Fruit fly (Drosophila melanogaster) whole organism, embryonic: ENCODE results near the gene CG7203.

Experiments used
- Abd-B ChIP-seq: fragments of 200-800 bp; sonication (Bioruptor generic); optimal IDR thresholded peaks from 2 replicates; lab custom pipeline; 2018; ENCODE audit warnings: missing biosample characterization, mild to moderate bottlenecking, missing genetic modification characterization, moderate library complexity
- B-H2 ChIP-seq: fragments of 200-800 bp; sonication (Bioruptor generic); optimal IDR thresholded peaks from 2 replicates; lab custom pipeline; 2018; ENCODE audit warnings: missing biosample characterization, mild to moderate bottlenecking, missing genetic modification characterization
- Bteb2 ChIP-seq: fragments of 200-800 bp; sonication (Bioruptor generic); optimal IDR thresholded peaks from 2 replicates; lab custom pipeline; 2016; ENCODE audit warnings: missing biosample characterization, missing genetic modification characterization
- CG10959 ChIP-seq: fragments of 200-800 bp; sonication (Bioruptor generic); IDR thresholded peaks from 2 replicates; pipeline ENCODE4 v1.3.6; 2022; ENCODE audit warnings: missing biosample characterization, missing genetic modification characterization
- CG1233 ChIP-seq: fragments of 200-800 bp; sonication (Bioruptor generic); optimal IDR thresholded peaks from 4 replicates; lab custom pipeline; 2018; ENCODE audit warnings: missing biosample characterization, mild to moderate bottlenecking, missing genetic modification characterization
- CG13894 ChIP-seq: fragments of 200-800 bp; sonication (Bioruptor generic); optimal IDR thresholded peaks from 3 replicates; lab custom pipeline; 2018; ENCODE audit warnings: missing biosample characterization, mild to moderate bottlenecking, missing genetic modification characterization, moderate library complexity
- CG15601 ChIP-seq: fragments of 200-800 bp; sonication (Bioruptor generic); optimal IDR thresholded peaks from 3 replicates; lab custom pipeline; 2019; ENCODE audit warnings: missing biosample characterization, mild to moderate bottlenecking, missing genetic modification characterization, moderate library complexity
- CG17568 ChIP-seq: fragments of 200-800 bp; sonication (Bioruptor generic); optimal IDR thresholded peaks from 2 replicates; lab custom pipeline; 2018; ENCODE audit warnings: missing biosample characterization, mild to moderate bottlenecking, missing genetic modification characterization, moderate library complexity
- CG17912 ChIP-seq: fragments of 200-800 bp; sonication (Bioruptor generic); optimal IDR thresholded peaks from 2 replicates; lab custom pipeline; 2018; ENCODE audit warnings: missing biosample characterization, mild to moderate bottlenecking, missing genetic modification characterization
- CG18764 ChIP-seq: fragments of 200-800 bp; sonication (Bioruptor generic); optimal IDR thresholded peaks from 3 replicates; lab custom pipeline; 2016; ENCODE audit warnings: missing biosample characterization, missing genetic modification characterization
- CG33213 ChIP-seq: fragments of 200-800 bp; sonication (Bioruptor generic); optimal IDR thresholded peaks from 3 replicates; lab custom pipeline; 2016; ENCODE audit warnings: missing biosample characterization, missing genetic modification characterization
- CG4730 ChIP-seq: fragments of 200-800 bp; sonication (Bioruptor generic); IDR thresholded peaks from 2 replicates; pipeline ENCODE4 v1.3.6; 2022; ENCODE audit warnings: missing biosample characterization, missing genetic modification characterization
- CG7357 ChIP-seq: fragments of 200-800 bp; sonication (Bioruptor generic); IDR thresholded peaks from 3 replicates; pipeline ENCODE4 v1.3.6; 2022; ENCODE audit warnings: missing biosample characterization, missing genetic modification characterization
- CG7556 ChIP-seq: fragments of 200-800 bp; sonication (Bioruptor generic); optimal IDR thresholded peaks from 2 replicates; lab custom pipeline; 2017; ENCODE audit warnings: missing biosample characterization, mild to moderate bottlenecking, missing genetic modification characterization
- CG7839 ChIP-seq: fragments of 200-800 bp; sonication (Bioruptor generic); optimal IDR thresholded peaks from 3 replicates; lab custom pipeline; 2018; ENCODE audit warnings: missing biosample characterization, mild to moderate bottlenecking, missing genetic modification characterization, moderate library complexity
- CG8944 ChIP-seq: fragments of 200-800 bp; sonication (Bioruptor generic); optimal IDR thresholded peaks from 3 replicates; lab custom pipeline; 2016; ENCODE audit warnings: missing biosample characterization, missing genetic modification characterization
- CG9727 ChIP-seq: fragments of 200-800 bp; sonication (Bioruptor generic); optimal IDR thresholded peaks from 3 replicates; lab custom pipeline; 2017; ENCODE audit warnings: missing biosample characterization, mild to moderate bottlenecking, missing genetic modification characterization
- CG9797 ChIP-seq: fragments of 200-800 bp; sonication (Bioruptor generic); optimal IDR thresholded peaks from 3 replicates; lab custom pipeline; 2018; ENCODE audit warnings: missing biosample characterization, mild to moderate bottlenecking, missing genetic modification characterization
- CkIIα-i1 ChIP-seq: fragments of 200-800 bp; sonication (Bioruptor generic); IDR thresholded peaks from 2 replicates; pipeline ENCODE4 v1.3.6; 2022; ENCODE audit warnings: missing biosample characterization, missing genetic modification characterization
- D19B ChIP-seq: fragments of 200-800 bp; sonication (Bioruptor generic); optimal IDR thresholded peaks from 2 replicates; lab custom pipeline; 2017; ENCODE audit warnings: missing biosample characterization, mild to moderate bottlenecking, missing genetic modification characterization
- Dll ChIP-seq: fragments of 200-800 bp; sonication (Bioruptor generic); IDR thresholded peaks from 4 replicates; pipeline ENCODE4 v1.3.6; 2022; ENCODE audit warnings: missing biosample characterization, missing genetic modification characterization; ENCODE audit not compliant: partially characterized antibody
- HHEX ChIP-seq: fragments of 200-800 bp; sonication (Bioruptor generic); optimal IDR thresholded peaks from 3 replicates; lab custom pipeline; 2017; ENCODE audit warnings: missing biosample characterization, mild to moderate bottlenecking, missing genetic modification characterization, missing genetic modification reagents
- HLHmδ ChIP-seq: fragments of 200-800 bp; sonication (Bioruptor generic); optimal IDR thresholded peaks from 2 replicates; lab custom pipeline; 2018; ENCODE audit warnings: missing biosample characterization, mild to moderate bottlenecking, missing genetic modification characterization, moderate library complexity
- HmgD ChIP-seq: fragments of 200-800 bp; sonication (Bioruptor generic); optimal IDR thresholded peaks from 3 replicates; lab custom pipeline; 2016; ENCODE audit warnings: missing biosample characterization, missing genetic modification characterization
- HmgZ ChIP-seq: fragments of 200-800 bp; sonication (Bioruptor generic); optimal IDR thresholded peaks from 2 replicates; lab custom pipeline; 2018; ENCODE audit warnings: missing biosample characterization, mild to moderate bottlenecking, missing genetic modification characterization
- Mes4 ChIP-seq: fragments of 200-800 bp; sonication (Bioruptor generic); optimal IDR thresholded peaks from 2 replicates; lab custom pipeline; 2016; ENCODE audit warnings: missing biosample characterization, missing genetic modification characterization
- NfI ChIP-seq: fragments of 200-800 bp; sonication (Bioruptor generic); optimal IDR thresholded peaks from 3 replicates; lab custom pipeline; 2018; ENCODE audit warnings: missing biosample characterization, mild to moderate bottlenecking, missing genetic modification characterization, moderate library complexity
- Usf ChIP-seq: fragments of 200-800 bp; sonication (Bioruptor generic); optimal IDR thresholded peaks from 2 replicates; lab custom pipeline; 2017; ENCODE audit warnings: missing genotype, missing biosample characterization, missing genetic modification characterization
- YL-1 ChIP-seq: fragments of 200-800 bp; sonication (Bioruptor generic); optimal IDR thresholded peaks from 3 replicates; lab custom pipeline; 2017; ENCODE audit warnings: missing biosample characterization, mild to moderate bottlenecking, missing genetic modification characterization
- ash1 ChIP-seq: fragments of 200-800 bp; sonication (Bioruptor generic); optimal IDR thresholded peaks from 2 replicates; lab custom pipeline; 2018; ENCODE audit warnings: missing biosample characterization, mild to moderate bottlenecking, missing genetic modification characterization
- ato ChIP-seq: fragments of 200-800 bp; sonication (Bioruptor generic); IDR thresholded peaks from 2 replicates; pipeline ENCODE4 v1.3.6; 2022; ENCODE audit warnings: missing biosample characterization, missing genetic modification characterization; ENCODE audit not compliant: partially characterized antibody
- br ChIP-seq: fragments of >200 bp; optimal IDR thresholded peaks from 2 replicates; lab custom pipeline; 2017
- cg ChIP-seq: fragments of 200-800 bp; sonication (Bioruptor generic); optimal IDR thresholded peaks from 3 replicates; lab custom pipeline; 2019; ENCODE audit warnings: missing biosample characterization, mild to moderate bottlenecking, missing genetic modification characterization, moderate library complexity
- dati ChIP-seq: fragments of 200-800 bp; sonication (Bioruptor generic); IDR thresholded peaks from 2 replicates; pipeline ENCODE4 v1.3.6; 2022; ENCODE audit warnings: missing biosample characterization, missing genetic modification characterization
- dmrt99B ChIP-seq: fragments of 200-800 bp; sonication (Bioruptor generic); optimal IDR thresholded peaks from 2 replicates; lab custom pipeline; 2018; ENCODE audit warnings: missing biosample characterization, mild to moderate bottlenecking, missing genetic modification characterization, moderate library complexity
- dpn ChIP-seq, 2 experiments: fragments of 200-800 bp; sonication (Bioruptor generic); optimal IDR thresholded peaks; 3 replicates each; lab custom pipeline; 2016; ENCODE audit warnings: missing biosample characterization in 2 of 2, missing genetic modification characterization in 2 of 2
- emc ChIP-seq: fragments of 200-800 bp; sonication (Bioruptor generic); optimal IDR thresholded peaks from 2 replicates; lab custom pipeline; 2016; ENCODE audit warnings: missing biosample characterization, missing genetic modification characterization
- grn ChIP-seq: fragments of 200-800 bp; sonication (Bioruptor generic); optimal IDR thresholded peaks from 3 replicates; lab custom pipeline; 2017; ENCODE audit warnings: missing biosample characterization, missing genetic modification characterization
- gsb-n ChIP-seq: fragments of 200-800 bp; sonication (Bioruptor generic); optimal IDR thresholded peaks from 3 replicates; lab custom pipeline; 2018; ENCODE audit warnings: missing biosample characterization, mild to moderate bottlenecking, missing genetic modification characterization
- hth ChIP-seq: fragments of >200 bp; optimal IDR thresholded peaks from 2 replicates; lab custom pipeline; 2017; ENCODE audit warnings: inconsistent platforms
- mirr ChIP-seq: fragments of 200-800 bp; sonication (Bioruptor generic); optimal IDR thresholded peaks from 3 replicates; lab custom pipeline; 2018; ENCODE audit warnings: missing biosample characterization, mild to moderate bottlenecking, missing genetic modification characterization
- p53 ChIP-seq: fragments of 200-800 bp; sonication (Bioruptor generic); optimal IDR thresholded peaks from 2 replicates; lab custom pipeline; 2016; ENCODE audit warnings: missing biosample characterization, missing genetic modification characterization
- pita ChIP-seq: fragments of 200-800 bp; sonication (Bioruptor generic); optimal IDR thresholded peaks from 2 replicates; lab custom pipeline; 2017; ENCODE audit warnings: missing biosample characterization, mild to moderate bottlenecking, missing genetic modification characterization
- repo ChIP-seq: fragments of 200-800 bp; sonication (Bioruptor generic); optimal IDR thresholded peaks from 2 replicates; lab custom pipeline; 2016; ENCODE audit warnings: missing biosample characterization, missing genetic modification characterization
- seq ChIP-seq: fragments of 200-800 bp; sonication (Bioruptor generic); IDR thresholded peaks from 2 replicates; pipeline ENCODE4 v1.3.6; 2022; ENCODE audit warnings: missing biosample characterization, missing genetic modification characterization
- slp2 ChIP-seq: fragments of 200-800 bp; sonication (Bioruptor generic); optimal IDR thresholded peaks from 2 replicates; lab custom pipeline; 2016; ENCODE audit warnings: missing biosample characterization, missing genetic modification characterization
- stwl ChIP-seq: fragments of 200-800 bp; sonication (Bioruptor generic); optimal IDR thresholded peaks from 3 replicates; lab custom pipeline; 2018; ENCODE audit warnings: missing biosample characterization, mild to moderate bottlenecking, missing genetic modification characterization, moderate library complexity
- sug ChIP-seq: fragments of 200-800 bp; optimal IDR thresholded peaks from 2 replicates; lab custom pipeline; 2019; ENCODE audit warnings: missing biosample characterization, mild to moderate bottlenecking, missing genetic modification characterization, moderate library complexity
- twi ChIP-seq: fragments of 200-800 bp; optimal IDR thresholded peaks from 2 replicates; lab custom pipeline; 2019; ENCODE audit warnings: missing biosample characterization, mild to moderate bottlenecking, missing genetic modification characterization, moderate library complexity
- vfl ChIP-seq: fragments of 200-800 bp; sonication (Bioruptor generic); optimal IDR thresholded peaks from 2 replicates; lab custom pipeline; 2016; ENCODE audit warnings: missing biosample characterization, missing genetic modification characterization
- wdn ChIP-seq: fragments of 200-800 bp; sonication (Bioruptor generic); IDR thresholded peaks from 2 replicates; pipeline ENCODE4 v1.3.6; 2022; ENCODE audit warnings: missing biosample characterization, missing genetic modification characterization

CG7203 gene

DNA sequence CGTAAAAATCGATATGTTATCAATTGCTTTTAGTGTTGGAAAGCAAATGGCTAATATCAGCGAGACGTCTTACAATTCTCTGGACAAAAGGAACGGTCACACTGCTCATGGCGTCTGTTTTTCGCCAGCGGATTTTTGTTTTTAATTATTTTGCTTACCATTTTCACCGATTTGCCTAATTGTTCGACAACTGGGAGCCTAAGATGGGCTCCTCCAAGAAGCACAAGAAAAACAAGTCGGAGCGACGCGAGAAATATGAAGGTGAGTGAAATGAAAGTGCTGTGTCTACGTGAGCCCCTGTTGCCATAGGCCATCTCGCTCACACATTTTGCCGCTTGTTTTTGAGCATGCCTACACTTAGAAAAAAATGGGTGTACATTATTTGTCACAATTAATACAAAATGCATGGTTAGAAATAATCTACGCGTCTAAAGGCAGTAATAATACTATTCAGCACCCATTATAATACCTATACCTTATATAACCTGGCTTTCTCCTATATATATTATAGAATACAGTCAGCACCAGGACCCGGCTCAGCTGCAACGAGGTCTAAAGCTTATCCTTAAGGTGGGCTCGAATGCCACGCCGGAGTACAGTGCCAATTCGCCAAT lies 29.9 kb upstream of the CG7203 start, which contains the start of gene Brd7-9 (continued):
- TF ChIP-seq wdn (GFP tag; lab: Robert Waterston, UW) (peak; percentile 70; the same call in 1 of the 2 replicates), CG7357 (GFP tag; lab: Robert Waterston, UW) (peak; percentile 49; the same call in 1 of the 3 replicates), CG15601 (tag; lab: Kevin White, UChicago) (peak; percentile 37), ato (GFP tag; lab: Robert Waterston, UW) (peak; percentile 30; the same call in 1 of the 2 replicates), CG9727 (GFP tag; lab: Kevin White, UChicago) (peak; percentile 79), stwl (tag; lab: Kevin White, UChicago) (peak; percentile 88), emc (GFP tag; lab: Kevin White, UChicago) (no peak), pita (no peak), CG18764 (GFP tag; lab: Kevin White, UChicago) (peak; percentile 43), Bteb2 (peak; percentile 63), CG33213 (GFP tag; lab: Kevin White, UChicago) (peak; percentile 38), HmgD (GFP tag; lab: Kevin White, UChicago) (no peak), twi (no peak), CG8944 (GFP tag; lab: Kevin White, UChicago) (peak; percentile 56), dati (GFP tag; lab: Robert Waterston, UW) (peak; percentile 80), CG13894 (tag; lab: Kevin White, UChicago) (no peak), CG7556 (GFP tag; lab: Kevin White, UChicago) (peak; percentile 78), HmgZ (peak; percentile 74), Dll (GFP tag; lab: Robert Waterston, UW) (peak; percentile 69), CkIIα-i1 (GFP tag; lab: Robert Waterston, UW) (no peak), B-H2 (GFP tag; lab: Kevin White, UChicago) (no peak), CG9797 (GFP tag; lab: Kevin White, UChicago) (peak; percentile 73), CG4730 (GFP tag; lab: Robert Waterston, UW) (peak; percentile 60), seq (GFP tag; lab: Robert Waterston, UW) (peak; percentile 71), HLHmδ (GFP tag; lab: Kevin White, UChicago) (no peak), NfI (GFP tag; lab: Kevin White, UChicago) (peak; percentile 60), dmrt99B (tag; lab: Kevin White, UChicago) (peak; percentile 79), p53 (GFP tag; lab: Kevin White, UChicago) (no peak), dpn (GFP tag; optimal IDR thresholded peaks at IDR 0.05; lab: Kevin White, UChicago) (peak; percentile 60 to 78), mirr (no peak), CG7839 (tag; lab: Kevin White, UChicago) (peak; percentile 78), CG10959 (peak; percentile 63), vfl (no peak), br (lab: Kevin White, UChicago) (no peak), repo (peak; percentile 15), grn (no peak), HHEX (GFP tag; lab: Kevin White, UChicago) (peak; percentile 67), YL-1 (GFP tag; lab: Kevin White, UChicago) (peak; percentile 88), CG17568 (GFP tag; lab: Kevin White, UChicago) (peak; percentile 40), CG1233 (GFP tag; lab: Kevin White, UChicago) (peak; percentile 69), CG17912 (GFP tag; lab: Kevin White, UChicago) (no peak), D19B (GFP tag; lab: Kevin White, UChicago) (peak; percentile 59), Mes4 (GFP tag; lab: Kevin White, UChicago) (peak; percentile 35), hth (no peak), cg (GFP tag; lab: Kevin White, UChicago) (no peak), gsb-n (tag; lab: Kevin White, UChicago) (peak; percentile 16), sug (tag; lab: Kevin White, UChicago) (peak; percentile 29), slp2 (GFP tag; lab: Kevin White, UChicago) (peak; percentile 57), Usf (GFP tag; lab: Kevin White, UChicago) (peak; percentile 15), ash1 (GFP tag; lab: Kevin White, UChicago) (peak; percentile 10), Abd-B (no peak)
